Worm (Caenorhabditis elegans): ENCODE measurements around the gene Y46G5A.7.

ce11 chrII:12790392-12790791, 34.3 kb upstream of the Y46G5A.7 start:
- no peak for TF ChIP-seq sptf-1 (tag; optimal IDR thresholded peaks at IDR 0.05)
- no peak for TF ChIP-seq jun-1 (tag; optimal IDR thresholded peaks at IDR 0.05)
- TF ChIP-seq irx-1 (tag; optimal IDR thresholded peaks at IDR 0.05), result no peak
- TF ChIP-seq ztf-11 (tag; optimal IDR thresholded peaks at IDR 0.05), result no peak
- TF ChIP-seq unc-86 (tag; optimal IDR thresholded peaks at IDR 0.05), result no peak
- TF ChIP-seq ama-1 (optimal IDR thresholded peaks at IDR 0.05), result no peak
- TF ChIP-seq aly-2 (tag; optimal IDR thresholded peaks at IDR 0.05), result no peak
- no peak for TF ChIP-seq sox-4 (tag; optimal IDR thresholded peaks at IDR 0.05)
- no peak for TF ChIP-seq elt-3 (tag; optimal IDR thresholded peaks at IDR 0.05)
- no peak for TF ChIP-seq nhr-77 (tag; optimal IDR thresholded peaks at IDR 0.05)
